5 worm cellular contexts compared by ENCODE assay signal in the genomic region with DNA sequence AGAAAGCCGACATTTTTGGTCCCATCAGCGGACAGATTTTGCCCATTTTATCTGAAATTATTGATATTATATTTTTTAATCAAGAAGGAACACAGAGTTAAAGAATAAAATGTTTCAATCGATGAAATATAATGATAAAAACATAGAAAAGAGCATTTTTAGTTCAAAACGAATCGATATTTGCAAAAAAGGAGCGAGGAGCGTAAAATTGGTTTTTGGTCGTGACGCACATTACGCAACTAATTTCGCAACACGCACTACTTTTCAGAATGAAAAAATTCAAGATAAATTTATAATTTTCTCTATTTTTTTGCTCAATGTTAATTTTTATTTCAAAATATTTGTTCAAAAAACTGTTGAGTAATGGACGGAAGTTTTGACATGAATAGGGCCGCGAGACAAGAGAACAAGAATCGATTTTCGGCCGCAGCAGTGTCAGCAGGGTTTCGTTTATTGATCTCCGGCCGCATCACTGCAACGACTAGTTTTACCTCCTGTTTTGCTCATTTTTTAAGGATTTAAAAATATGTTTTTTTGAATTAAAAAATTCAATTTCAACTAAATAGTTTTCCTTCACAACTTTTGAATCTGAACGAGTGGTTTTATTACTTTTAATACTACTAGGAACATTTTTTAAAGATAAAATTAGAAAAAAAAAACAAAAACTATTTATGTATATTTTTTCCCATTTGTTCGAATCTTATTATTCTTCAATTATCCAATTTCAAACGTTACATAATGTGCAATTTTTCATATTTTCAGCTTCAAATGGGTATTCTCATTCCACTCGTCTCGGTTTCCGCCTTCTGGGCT.
TF ChIP-seq lines count a peak whose summit lies in the region.

A gene (minus strand): TSS at position 51 of the 813 bp plus-strand sequence.
A gene (plus strand): TSS at position 763 of the 813 bp plus-strand sequence.

TF ChIP-seq in whole organism, L1 larva, 84 proteins besides CTCF, POLR2A, EP300 and RAD21 (continued from another document):
- no peak for TF ChIP-seq alr-1 (tag; optimal IDR thresholded peaks at IDR 0.05; lab: Kevin White, UChicago; ENCODE audit: borderline replicate concordance)
- TF ChIP-seq nhr-47 (tag; optimal IDR thresholded peaks at IDR 0.05; lab: Kevin White, UChicago): peak; percentile 31
- TF ChIP-seq lsy-2 (tag; optimal IDR thresholded peaks at IDR 0.05; lab: Kevin White, UChicago): peak in 1 of 2 experiments; percentile 52
- peak; percentile 70 for TF ChIP-seq nhr-85 (tag; lab: Kevin White, UChicago)
- peak; percentile 68 for TF ChIP-seq snu-23 (GFP tag; optimal IDR thresholded peaks at IDR 0.05; lab: Kevin White, UChicago)
- TF ChIP-seq vab-15 (tag; optimal IDR thresholded peaks at IDR 0.05; lab: Kevin White, UChicago): no peak
- TF ChIP-seq blmp-1 (tag; optimal IDR thresholded peaks at IDR 0.05; lab: Kevin White, UChicago): peak; percentile 26
- TF ChIP-seq nhr-77 (tag; optimal IDR thresholded peaks at IDR 0.05; lab: Kevin White, UChicago): no peak
- peak; percentile 75 for TF ChIP-seq lin-14 (GFP tag; optimal IDR thresholded peaks at IDR 0.05; lab: Kevin White, UChicago)
- TF ChIP-seq ceh-82 (tag; optimal IDR thresholded peaks at IDR 0.05; lab: Kevin White, UChicago): peak in 1 of 3 experiments; percentile 14
- no peak for TF ChIP-seq F16B12.6 (tag; optimal IDR thresholded peaks at IDR 0.05; lab: Kevin White, UChicago)
- peak in 2 of 3 experiments; percentile 19 to 52 for TF ChIP-seq dpl-1 (GFP tag; optimal IDR thresholded peaks at IDR 0.05; lab: Kevin White, UChicago)
- TF ChIP-seq nhr-19 (GFP tag; conservative IDR thresholded peaks at IDR 0.05; lab: Robert Waterston, UW): 0 out of 2 replicates have a peak, but pooled peaks have one; percentile 6
- peak; percentile 16 for TF ChIP-seq swsn-7 (tag; optimal IDR thresholded peaks at IDR 0.05; lab: Kevin White, UChicago)
- peak; percentile 8 to 47 for TF ChIP-seq lin-35 (GFP tag; optimal IDR thresholded peaks at IDR 0.05; lab: Kevin White, UChicago)
- no peak for TF ChIP-seq unc-86 (tag; optimal IDR thresholded peaks at IDR 0.05; lab: Kevin White, UChicago)
- TF ChIP-seq nhr-20 (tag; optimal IDR thresholded peaks at IDR 0.05; lab: Kevin White, UChicago): peak; percentile 25

TF ChIP-seq in whole organism, L2 larva, 48 proteins besides CTCF, POLR2A, EP300 and RAD21 (continued from another document):
- TF ChIP-seq dmd-4 (tag; optimal IDR thresholded peaks at IDR 0.05; lab: Kevin White, UChicago): no peak
- TF ChIP-seq crh-2 (tag; optimal IDR thresholded peaks at IDR 0.05; lab: Kevin White, UChicago): peak; percentile 17
- no peak for TF ChIP-seq unc-39 (tag; optimal IDR thresholded peaks at IDR 0.05; lab: Kevin White, UChicago)
- TF ChIP-seq nhr-10 (tag; optimal IDR thresholded peaks at IDR 0.05; lab: Kevin White, UChicago): no peak
- TF ChIP-seq ZK546.5 (tag; optimal IDR thresholded peaks at IDR 0.05; lab: Kevin White, UChicago): no peak
- TF ChIP-seq ztf-4 (tag; optimal IDR thresholded peaks at IDR 0.05; lab: Kevin White, UChicago): no peak
- TF ChIP-seq ceh-82 (tag; optimal IDR thresholded peaks at IDR 0.05; lab: Kevin White, UChicago): no peak

TF ChIP-seq in whole organism, L3 larva, 47 proteins besides CTCF, POLR2A, EP300 and RAD21 (continued from another document):
- TF ChIP-seq nhr-23 (tag; optimal IDR thresholded peaks at IDR 0.05; lab: Kevin White, UChicago): peak; percentile 9
- no peak for TF ChIP-seq nhr-76 (tag; optimal IDR thresholded peaks at IDR 0.05; lab: Kevin White, UChicago)
- TF ChIP-seq ceh-9 (tag; optimal IDR thresholded peaks at IDR 0.05; lab: Kevin White, UChicago): no peak
- peak; percentile 9 for TF ChIP-seq lin-15B (tag; optimal IDR thresholded peaks at IDR 0.05; lab: Kevin White, UChicago)

TF ChIP-seq in whole organism, L4 larva, 104 proteins besides CTCF, POLR2A, EP300 and RAD21 (continued from another document):
- TF ChIP-seq dve-1 (tag; optimal IDR thresholded peaks at IDR 0.05; lab: Kevin White, UChicago; ENCODE audit: insufficient read depth) (peak; percentile 42), tag-97 (GFP tag; IDR thresholded peaks at IDR 0.05; lab: Robert Waterston, UW) (no peak), unc-39 (tag; optimal IDR thresholded peaks at IDR 0.05; lab: Kevin White, UChicago) (no peak), ceh-28 (tag; optimal IDR thresholded peaks at IDR 0.05; lab: Kevin White, UChicago) (peak; percentile 6), hlh-11 (tag; optimal IDR thresholded peaks at IDR 0.05; lab: Kevin White, UChicago) (peak; percentile 79), lsy-2 (tag; optimal IDR thresholded peaks at IDR 0.05; lab: Kevin White, UChicago) (peak in 1 of 2 experiments; percentile 56), hlh-30 (tag; optimal IDR thresholded peaks at IDR 0.05; lab: Kevin White, UChicago; ENCODE audit: insufficient read depth) (peak; percentile 66), pqm-1 (tag; optimal IDR thresholded peaks at IDR 0.05; lab: Kevin White, UChicago) (peak; percentile 33), nhr-28 (tag; optimal IDR thresholded peaks at IDR 0.05; lab: Kevin White, UChicago) (peak; percentile 19), T20F7.1 (GFP tag; optimal IDR thresholded peaks at IDR 0.05; lab: Kevin White, UChicago) (peak; percentile 70), skn-1 (tag; optimal IDR thresholded peaks at IDR 0.05; lab: Kevin White, UChicago) (no peak)
TF ChIP-seq in whole organism, L4 larva: peak in this region for 14.

TF ChIP-seq in whole organism, young adult, 124 proteins besides CTCF, POLR2A, EP300 and RAD21 (continued from another document):
- TF ChIP-seq attf-6 (GFP tag; IDR thresholded peaks at IDR 0.05; lab: Robert Waterston, UW): no peak
- no peak for TF ChIP-seq B0019.2 (GFP tag; conservative IDR thresholded peaks at IDR 0.05; lab: Robert Waterston, UW)
- no peak for TF ChIP-seq ama-1 (optimal IDR thresholded peaks at IDR 0.05; lab: Kevin White, UChicago)
- TF ChIP-seq ama-1 (GFP tag; optimal IDR thresholded peaks at IDR 0.05; lab: Kevin White, UChicago): no peak
- no peak for TF ChIP-seq ceh-27 (GFP tag; optimal IDR thresholded peaks at IDR 0.05; lab: Kevin White, UChicago)
- TF ChIP-seq ZK185.1 (tag; optimal IDR thresholded peaks at IDR 0.05; lab: Kevin White, UChicago; ENCODE audit: poor library complexity, severe bottlenecking): no peak
- TF ChIP-seq mxl-1 (tag; optimal IDR thresholded peaks at IDR 0.05; lab: Kevin White, UChicago): no peak
- peak; percentile 8 for TF ChIP-seq madf-10 (tag; optimal IDR thresholded peaks at IDR 0.05; lab: Kevin White, UChicago)
- no peak for TF ChIP-seq unc-130 (GFP tag; optimal IDR thresholded peaks at IDR 0.05; lab: Kevin White, UChicago)
- TF ChIP-seq Y53F4B.3 (GFP tag; IDR thresholded peaks at IDR 0.05; lab: Robert Waterston, UW): no peak
- peak; percentile 13 for TF ChIP-seq ztf-18 (tag; optimal IDR thresholded peaks at IDR 0.05; lab: Kevin White, UChicago)
- no peak for TF ChIP-seq dpl-1 (GFP tag; optimal IDR thresholded peaks at IDR 0.05; lab: Kevin White, UChicago)
- TF ChIP-seq snpc-3.4 (tag; optimal IDR thresholded peaks at IDR 0.05; lab: Kevin White, UChicago): no peak
- TF ChIP-seq F33H1.4 (GFP tag; IDR thresholded peaks at IDR 0.05; lab: Robert Waterston, UW): no peak
- no peak for TF ChIP-seq Y79H2A.3 (GFP tag; conservative IDR thresholded peaks at IDR 0.05; lab: Robert Waterston, UW)
- no peak for TF ChIP-seq F39B2.1 (GFP tag; IDR thresholded peaks at IDR 0.05; lab: Robert Waterston, UW)
- no peak for TF ChIP-seq lin-40 (tag; optimal IDR thresholded peaks at IDR 0.05; lab: Kevin White, UChicago)
- TF ChIP-seq F10E7.11 (tag; optimal IDR thresholded peaks at IDR 0.05; lab: Kevin White, UChicago): no peak
- no peak for TF ChIP-seq zfh-2 (GFP tag; conservative IDR thresholded peaks at IDR 0.05; lab: Robert Waterston, UW)
- no peak for TF ChIP-seq efl-1 (GFP tag; optimal IDR thresholded peaks at IDR 0.05; lab: Kevin White, UChicago)
- TF ChIP-seq F23B12.7 (tag; optimal IDR thresholded peaks at IDR 0.05; lab: Kevin White, UChicago; ENCODE audit: insufficient read depth): no peak
- TF ChIP-seq bed-2 (GFP tag; IDR thresholded peaks at IDR 0.05; lab: Robert Waterston, UW): no peak
- no peak for TF ChIP-seq ztf-3 (GFP tag; optimal IDR thresholded peaks at IDR 0.05; lab: Kevin White, UChicago)
- no peak for TF ChIP-seq C17E4.6 (GFP tag; IDR thresholded peaks at IDR 0.05; lab: Robert Waterston, UW)
- TF ChIP-seq lir-1 (GFP tag; conservative IDR thresholded peaks at IDR 0.05; lab: Robert Waterston, UW): no peak
- TF ChIP-seq xnd-1 (tag; optimal IDR thresholded peaks at IDR 0.05; lab: Kevin White, UChicago): no peak
- TF ChIP-seq snpc-1.1 (tag; optimal IDR thresholded peaks at IDR 0.05; lab: Kevin White, UChicago; ENCODE audit: insufficient read depth): no peak
- no peak for TF ChIP-seq akir-1 (GFP tag; optimal IDR thresholded peaks at IDR 0.05; lab: Kevin White, UChicago)
- TF ChIP-seq bed-1 (GFP tag; IDR thresholded peaks at IDR 0.05; lab: Robert Waterston, UW): no peak
- TF ChIP-seq pha-4 (tag; optimal IDR thresholded peaks at IDR 0.05; lab: Kevin White, UChicago): no peak
- TF ChIP-seq hsf-1 (GFP tag; IDR thresholded peaks at IDR 0.05; lab: Robert Waterston, UW): no peak
- TF ChIP-seq ztf-26 (tag; optimal IDR thresholded peaks at IDR 0.05; lab: Kevin White, UChicago): no peak
- TF ChIP-seq C06A6.2 (GFP tag; conservative IDR thresholded peaks at IDR 0.05; lab: Robert Waterston, UW): no peak
- TF ChIP-seq egl-44 (GFP tag; IDR thresholded peaks at IDR 0.05; lab: Robert Waterston, UW): no peak
- no peak for TF ChIP-seq F57C9.4 (tag; optimal IDR thresholded peaks at IDR 0.05; lab: Kevin White, UChicago)
- TF ChIP-seq madf-8 (GFP tag; conservative IDR thresholded peaks at IDR 0.05; lab: Robert Waterston, UW): no peak
- TF ChIP-seq aptf-2 (GFP tag; conservative IDR thresholded peaks at IDR 0.05; lab: Robert Waterston, UW): no peak
- no peak for TF ChIP-seq nhr-179 (tag; optimal IDR thresholded peaks at IDR 0.05; lab: Kevin White, UChicago)
- TF ChIP-seq mcd-1 (GFP tag; IDR thresholded peaks at IDR 0.05; lab: Robert Waterston, UW): 0 out of 2 replicates have a peak, but pooled peaks have one; percentile 32
- no peak for TF ChIP-seq lsy-27 (tag; optimal IDR thresholded peaks at IDR 0.05; lab: Kevin White, UChicago; ENCODE audit: borderline replicate concordance, insufficient read depth)
- TF ChIP-seq cebp-1 (GFP tag; IDR thresholded peaks at IDR 0.05; lab: Robert Waterston, UW): peak; percentile 82
- peak; percentile 98 for TF ChIP-seq cebp-1 (tag; optimal IDR thresholded peaks at IDR 0.05; lab: Kevin White, UChicago)
- TF ChIP-seq F22D6.2 (tag; optimal IDR thresholded peaks at IDR 0.05; lab: Kevin White, UChicago): no peak
- peak; percentile 82 for TF ChIP-seq nhr-80 (tag; optimal IDR thresholded peaks at IDR 0.05; lab: Kevin White, UChicago)
- TF ChIP-seq ekl-4 (GFP tag; IDR thresholded peaks at IDR 0.05; lab: Robert Waterston, UW): 0 out of 2 replicates have a peak, but pooled peaks have one; percentile 28
- peak; percentile 33 for TF ChIP-seq him-1 (tag; optimal IDR thresholded peaks at IDR 0.05; lab: Kevin White, UChicago)
- TF ChIP-seq athp-1 (tag; optimal IDR thresholded peaks at IDR 0.05; lab: Kevin White, UChicago): no peak
- no peak for TF ChIP-seq tlf-1 (GFP tag; optimal IDR thresholded peaks at IDR 0.05; lab: Kevin White, UChicago)
- TF ChIP-seq nhr-120 (GFP tag; IDR thresholded peaks at IDR 0.05; lab: Robert Waterston, UW): no peak
- TF ChIP-seq chd-7 (tag; optimal IDR thresholded peaks at IDR 0.05; lab: Kevin White, UChicago): no peak
